Fruit fly (Drosophila melanogaster): ENCODE results near the gene CG10853.

DNA sequence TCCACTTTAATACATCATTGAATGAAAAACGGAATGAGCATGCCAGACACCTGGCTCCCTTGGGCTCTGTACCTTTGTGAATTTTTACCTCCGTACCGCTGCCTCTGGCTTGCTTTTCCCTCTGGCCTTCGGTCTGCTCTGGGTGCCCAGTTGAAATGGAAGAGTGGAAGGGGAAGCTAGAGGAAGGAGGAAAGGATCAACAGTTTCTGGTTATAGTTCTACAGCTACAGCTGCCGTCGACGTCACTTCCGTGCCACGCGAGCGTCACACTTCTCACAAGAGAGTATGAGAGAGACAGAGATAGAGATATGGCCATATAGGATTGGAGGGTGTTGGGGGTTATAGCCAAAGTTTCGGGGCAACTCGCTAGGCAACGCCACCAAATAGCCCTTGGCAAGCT lies 32.3 kb downstream of the CG10853 start:
- TF ChIP-seq Rel (GFP tag; optimal IDR thresholded peaks at IDR 0.05) (no peak), Rel (tag; optimal IDR thresholded peaks at IDR 0.05) (no peak), Dfd (GFP tag; optimal IDR thresholded peaks at IDR 0.05) (no peak), Hr78 (GFP tag; optimal IDR thresholded peaks at IDR 0.05) (no peak), foxo (GFP tag; optimal IDR thresholded peaks at IDR 0.05) (no peak), CG32264 (GFP tag; optimal IDR thresholded peaks at IDR 0.05) (no peak), Abd-B (GFP tag; optimal IDR thresholded peaks at IDR 0.05) (no peak), Dif (GFP tag; optimal IDR thresholded peaks at IDR 0.05; ENCODE audit: partially characterized antibody) (no peak), usp (GFP tag; optimal IDR thresholded peaks at IDR 0.05) (no peak), brk (GFP tag; optimal IDR thresholded peaks at IDR 0.05) (no peak), pan (optimal IDR thresholded peaks at IDR 0.05) (no peak), Vsx2 (GFP tag; optimal IDR thresholded peaks at IDR 0.05; ENCODE audit: partially characterized antibody) (no peak), jim (GFP tag; optimal IDR thresholded peaks at IDR 0.05) (no peak), dmrt93B (GFP tag; optimal IDR thresholded peaks at IDR 0.05) (no peak), sage (GFP tag; optimal IDR thresholded peaks at IDR 0.05) (no peak)
